Worm (Caenorhabditis elegans) whole organism, young adult: ENCODE measurements around the gene cyn-8.

ENCODE experiments used
- F33H1.4 ChIP-seq: fragments of 200-800 bp; sonication (Bioruptor generic); IDR thresholded peaks from 2 replicates; pipeline ENCODE4 v1.3.6; 2022; ENCODE audit warnings: missing genetic modification reagents, missing genetic modification characterization, missing compliant biosample characterization
- F37B4.10 ChIP-seq: fragments of 200-800 bp; sonication (Bioruptor generic); IDR thresholded peaks from 2 replicates; pipeline ENCODE4 v1.3.6; 2022; ENCODE audit warnings: missing genetic modification characterization, missing compliant biosample characterization
- cebp-2 ChIP-seq: fragments of 200-800 bp; sonication (Bioruptor generic); IDR thresholded peaks from 2 replicates; pipeline ENCODE4 v1.3.6; 2022; ENCODE audit warnings: missing genetic modification characterization, missing compliant biosample characterization
- efl-1 ChIP-seq: fragments of 150-350 bp; optimal IDR thresholded peaks from 2 replicates; lab custom pipeline; 2014; ENCODE audit warnings: missing biosample characterization, missing genetic modification reagents, missing genetic modification characterization
- egl-18 ChIP-seq: fragments of 200-800 bp; sonication (Bioruptor generic); IDR thresholded peaks from 2 replicates; pipeline ENCODE4 v1.3.6; 2022; ENCODE audit warnings: missing genetic modification reagents, missing genetic modification characterization, missing compliant biosample characterization
- lag-1 ChIP-seq: fragments of 200-800 bp; sonication (Bioruptor generic); IDR thresholded peaks from 2 replicates; pipeline ENCODE4 v1.3.6; 2022; ENCODE audit warnings: missing genetic modification reagents, missing genetic modification characterization, missing compliant biosample characterization
- let-526 ChIP-seq: fragments of 200-800 bp; sonication (Bioruptor generic); IDR thresholded peaks from 2 replicates; pipeline ENCODE4 v1.3.6; 2022; ENCODE audit warnings: missing genetic modification reagents, missing genetic modification characterization, missing compliant biosample characterization
- lsy-27 ChIP-seq: sonication (generic microtip); optimal IDR thresholded peaks from 2 replicates; lab custom pipeline; 2017; ENCODE audit warnings: missing genetic modification characterization, mild to moderate bottlenecking, missing compliant biosample characterization, antibody characterized with exemption, missing genotype, borderline replicate concordance; ENCODE audit not compliant: insufficient read depth
- nfyb-1 ChIP-seq: fragments of 200-800 bp; sonication (Bioruptor generic); IDR thresholded peaks from 2 replicates; pipeline ENCODE4 v1.3.6; 2022; ENCODE audit warnings: missing genetic modification reagents, missing genetic modification characterization, missing compliant biosample characterization
- pha-4 ChIP-seq: fragments of 150-350 bp; sonication (generic microtip); optimal IDR thresholded peaks from 2 replicates; lab custom pipeline; 2014; ENCODE audit warnings: missing biosample characterization, missing genetic modification reagents, missing genetic modification characterization
- repo-1 ChIP-seq: sonication (generic microtip); optimal IDR thresholded peaks from 2 replicates; lab custom pipeline; 2017; ENCODE audit warnings: mild to moderate bottlenecking, missing genetic modification characterization, missing compliant biosample characterization
- unc-62 ChIP-seq: fragments of 150-350 bp; optimal IDR thresholded peaks from 2 replicates; lab custom pipeline; 2014; ENCODE audit warnings: missing biosample characterization, missing genetic modification reagents, missing genetic modification characterization

DNA sequence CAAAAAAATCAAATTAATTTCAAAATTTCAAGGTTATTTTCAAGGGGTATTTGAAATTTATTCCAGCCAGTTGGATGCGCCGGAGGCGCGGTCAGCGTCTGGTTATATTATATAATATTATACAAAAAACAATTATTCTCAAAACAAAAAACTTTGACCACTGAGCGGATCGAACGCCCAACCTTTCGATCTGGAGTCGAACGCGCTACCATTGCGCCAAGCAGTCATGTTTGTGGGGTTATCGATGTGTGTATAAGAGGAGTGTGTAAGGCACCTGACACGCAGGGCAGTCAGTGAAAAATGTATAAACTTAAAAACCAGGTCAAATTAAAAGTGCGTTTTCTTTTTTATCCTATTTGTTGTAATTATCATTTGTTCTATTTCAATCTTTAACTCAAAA, 33.0 kb downstream of the cyn-8 start:
- TF ChIP-seq unc-62 (GFP tag; lab: Kevin White, UChicago) (no peak), nfyb-1 (GFP tag; lab: Robert Waterston, UW) (no peak; the same call in 1 of the 2 replicates), F33H1.4 (no peak), F37B4.10 (GFP tag; lab: Robert Waterston, UW) (no peak), lsy-27 (tag; lab: Kevin White, UChicago) (no peak), pha-4 (tag; lab: Kevin White, UChicago) (no peak), cebp-2 (GFP tag; lab: Robert Waterston, UW) (no peak), egl-18 (GFP tag; lab: Robert Waterston, UW) (no peak), lag-1 (GFP tag; lab: Robert Waterston, UW) (no peak), efl-1 (GFP tag; lab: Kevin White, UChicago) (no peak), let-526 (GFP tag; lab: Robert Waterston, UW) (no peak), repo-1 (tag; lab: Kevin White, UChicago) (no peak)
